Fruit fly (Drosophila melanogaster): ENCODE measurements around the gene CG11357.

Gene CG11357

dm6 chr3L:4541573-4542371 lies at the start of gene CG11357 (continued):
- peak; percentile 97 for TF ChIP-seq CG43689 (GFP tag; IDR thresholded peaks at IDR 0.05)
- TF ChIP-seq CG5245 (GFP tag; optimal IDR thresholded peaks at IDR 0.05) = peak; percentile 86
- TF ChIP-seq CG7745 (tag; optimal IDR thresholded peaks at IDR 0.05) = peak; percentile 87
- TF ChIP-seq vfl (GFP tag; optimal IDR thresholded peaks at IDR 0.05) = peak; percentile 90
- TF ChIP-seq Nf-YC (tag; optimal IDR thresholded peaks at IDR 0.05) = peak; percentile 92
- peak; percentile 53 for TF ChIP-seq pros (GFP tag; optimal IDR thresholded peaks at IDR 0.05)
- TF ChIP-seq CG1832 (GFP tag; optimal IDR thresholded peaks at IDR 0.05) = no peak
- peak; percentile 99 for TF ChIP-seq Ptx1 (GFP tag; IDR thresholded peaks at IDR 0.05)
- TF ChIP-seq CG3281 (GFP tag; optimal IDR thresholded peaks at IDR 0.05) = peak; percentile 98
- peak; percentile 93 for TF ChIP-seq Six4 (GFP tag; optimal IDR thresholded peaks at IDR 0.05)
- TF ChIP-seq hth (optimal IDR thresholded peaks at IDR 0.05) = no peak
- TF ChIP-seq D (optimal IDR thresholded peaks at IDR 0.05) = no peak
- TF ChIP-seq D (GFP tag; optimal IDR thresholded peaks at IDR 0.05) = peak; percentile 97
- TF ChIP-seq CG7963 (GFP tag; IDR thresholded peaks at IDR 0.05; ENCODE audit: partially characterized antibody) = peak; percentile 65; the same call in 2 of the 3 replicates
- peak; percentile 89 for TF ChIP-seq corto (GFP tag; optimal IDR thresholded peaks at IDR 0.05)
- TF ChIP-seq sug (tag; optimal IDR thresholded peaks at IDR 0.05) = peak; percentile 98
- peak; percentile 73 for TF ChIP-seq CG16863 (GFP tag; optimal IDR thresholded peaks at IDR 0.05)
- peak; percentile 94 for TF ChIP-seq CG16815 (GFP tag; optimal IDR thresholded peaks at IDR 0.05)
- peak; percentile 91 for TF ChIP-seq CG3838 (GFP tag; optimal IDR thresholded peaks at IDR 0.05)
- TF ChIP-seq PHDP (tag; optimal IDR thresholded peaks at IDR 0.05) = peak; percentile 100
- TF ChIP-seq CG13287 (GFP tag; IDR thresholded peaks at IDR 0.05; ENCODE audit: partially characterized antibody) = peak; percentile 81
- TF ChIP-seq CG16813 (GFP tag; IDR thresholded peaks at IDR 0.05; ENCODE audit: partially characterized antibody) = peak; percentile 72
- TF ChIP-seq scrt (GFP tag; optimal IDR thresholded peaks at IDR 0.05) = peak; percentile 96
- peak; percentile 95 for TF ChIP-seq Vsx1 (GFP tag; optimal IDR thresholded peaks at IDR 0.05)
- TF ChIP-seq usp (GFP tag; optimal IDR thresholded peaks at IDR 0.05) = no peak
- peak; percentile 53 for TF ChIP-seq CG33213 (GFP tag; optimal IDR thresholded peaks at IDR 0.05)
- peak; percentile 99 for TF ChIP-seq lmd (GFP tag; IDR thresholded peaks at IDR 0.05)
- peak; percentile 95 for TF ChIP-seq Poxn (GFP tag; IDR thresholded peaks at IDR 0.05)
- peak; percentile 69 for TF ChIP-seq Bdp1 (GFP tag; optimal IDR thresholded peaks at IDR 0.05)
- peak; percentile 99 for TF ChIP-seq sim (GFP tag; IDR thresholded peaks at IDR 0.05)
- peak; percentile 94 for TF ChIP-seq trh (GFP tag; optimal IDR thresholded peaks at IDR 0.05)
- peak; percentile 25 for TF ChIP-seq CG9609 (GFP tag; optimal IDR thresholded peaks at IDR 0.05)
- no peak for TF ChIP-seq gfzf (GFP tag; optimal IDR thresholded peaks at IDR 0.05)
- TF ChIP-seq CG3407 (GFP tag; optimal IDR thresholded peaks at IDR 0.05) = peak; percentile 96
- no peak for TF ChIP-seq Lpt (GFP tag; optimal IDR thresholded peaks at IDR 0.05)
- TF ChIP-seq croc (GFP tag; conservative IDR thresholded peaks at IDR 0.05) = peak; percentile 98
- TF ChIP-seq NK7.1 (GFP tag; optimal IDR thresholded peaks at IDR 0.05) = peak; percentile 66
- TF ChIP-seq eyg (GFP tag; optimal IDR thresholded peaks at IDR 0.05) = peak; percentile 58
- TF ChIP-seq z (GFP tag; IDR thresholded peaks at IDR 0.05) = peak; percentile 78; the same call in 2 of the 3 replicates
- TF ChIP-seq unc-4 (GFP tag; IDR thresholded peaks at IDR 0.05; ENCODE audit: partially characterized antibody) = peak; percentile 77
- peak; percentile 94 for TF ChIP-seq ssp (GFP tag; IDR thresholded peaks at IDR 0.05)
- TF ChIP-seq sima (GFP tag; optimal IDR thresholded peaks at IDR 0.05) = peak; percentile 74
- TF ChIP-seq CG11695 (GFP tag; IDR thresholded peaks at IDR 0.05) = peak; percentile 99
- no peak for TF ChIP-seq br (optimal IDR thresholded peaks at IDR 0.05)
- TF ChIP-seq CG2129 (GFP tag; IDR thresholded peaks at IDR 0.05; ENCODE audit: partially characterized antibody) = no peak
- peak; percentile 98 for TF ChIP-seq CG14050 (GFP tag; IDR thresholded peaks at IDR 0.05)
- peak; percentile 66 for TF ChIP-seq hbn (GFP tag; IDR thresholded peaks at IDR 0.05; ENCODE audit: partially characterized antibody)
- peak; percentile 86 for TF ChIP-seq CG4360 (GFP tag; IDR thresholded peaks at IDR 0.05)
- TF ChIP-seq CG12299 (tag; optimal IDR thresholded peaks at IDR 0.05) = peak; percentile 99
- TF ChIP-seq CG11504 (tag; optimal IDR thresholded peaks at IDR 0.05) = peak; percentile 98

Measured in whole organism, embryonic.